Fruit fly (Drosophila melanogaster): ENCODE results near the gene CG46339.

Gene CG46339

dm6 chr3R:26953478-26953874 is 37.9 kb downstream of the CG46339 start (continued):
- no peak for TF ChIP-seq gt (GFP tag; IDR thresholded peaks at IDR 0.05)
- TF ChIP-seq crp (GFP tag; optimal IDR thresholded peaks at IDR 0.05): no peak
- no peak for TF ChIP-seq Hey (tag; optimal IDR thresholded peaks at IDR 0.05)
- TF ChIP-seq CG14710 (tag; optimal IDR thresholded peaks at IDR 0.05): no peak
- no peak for TF ChIP-seq sob (GFP tag; IDR thresholded peaks at IDR 0.05)
- TF ChIP-seq CG16815 (GFP tag; optimal IDR thresholded peaks at IDR 0.05): no peak
- TF ChIP-seq bsh (GFP tag; optimal IDR thresholded peaks at IDR 0.05): peak in 1 of 2 experiments; percentile 70
- TF ChIP-seq CG12769 (tag; optimal IDR thresholded peaks at IDR 0.05): peak; percentile 44
- TF ChIP-seq al (GFP tag; IDR thresholded peaks at IDR 0.05): no peak
- TF ChIP-seq ash1 (GFP tag; optimal IDR thresholded peaks at IDR 0.05): no peak
- TF ChIP-seq chif (GFP tag; optimal IDR thresholded peaks at IDR 0.05): peak in 1 of 2 experiments; percentile 48
- no peak for TF ChIP-seq wdn (GFP tag; IDR thresholded peaks at IDR 0.05)
- TF ChIP-seq CG14014 (GFP tag; IDR thresholded peaks at IDR 0.05): no peak
- TF ChIP-seq CG7271 (tag; optimal IDR thresholded peaks at IDR 0.05): no peak
- TF ChIP-seq GATAe (GFP tag; conservative IDR thresholded peaks at IDR 0.05): no peak
- peak; percentile 20 for TF ChIP-seq gro (GFP tag; optimal IDR thresholded peaks at IDR 0.05)
- TF ChIP-seq Trl (optimal IDR thresholded peaks at IDR 0.05): no peak
- TF ChIP-seq Trl (GFP tag; optimal IDR thresholded peaks at IDR 0.05): peak; percentile 35
- TF ChIP-seq CG34376 (GFP tag; optimal IDR thresholded peaks at IDR 0.05): no peak
- TF ChIP-seq CG18599 (GFP tag; optimal IDR thresholded peaks at IDR 0.05): no peak
- no peak for TF ChIP-seq jing (GFP tag; optimal IDR thresholded peaks at IDR 0.05)
- TF ChIP-seq psq (GFP tag; optimal IDR thresholded peaks at IDR 0.05): no peak
- TF ChIP-seq ssp (GFP tag; IDR thresholded peaks at IDR 0.05): no peak
- TF ChIP-seq CG2116 (GFP tag; optimal IDR thresholded peaks at IDR 0.05): no peak
- no peak for TF ChIP-seq Asciz (GFP tag; optimal IDR thresholded peaks at IDR 0.05)
- no peak for TF ChIP-seq nom (GFP tag; optimal IDR thresholded peaks at IDR 0.05)
- TF ChIP-seq Jarid2 (GFP tag; optimal IDR thresholded peaks at IDR 0.05): no peak
- TF ChIP-seq trh (GFP tag; optimal IDR thresholded peaks at IDR 0.05): no peak
- no peak for TF ChIP-seq CG10565 (GFP tag; optimal IDR thresholded peaks at IDR 0.05)
- TF ChIP-seq CG6683 (GFP tag; optimal IDR thresholded peaks at IDR 0.05): no peak
- peak; percentile 85 for TF ChIP-seq Med (GFP tag)
- TF ChIP-seq kni (GFP tag; optimal IDR thresholded peaks at IDR 0.05): no peak
- TF ChIP-seq CG8765 (GFP tag; IDR thresholded peaks at IDR 0.05): peak; percentile 15; the same call in 1 of the 2 replicates
- TF ChIP-seq Poxn (GFP tag; IDR thresholded peaks at IDR 0.05): no peak
- TF ChIP-seq CG3726 (GFP tag; IDR thresholded peaks at IDR 0.05): no peak
- TF ChIP-seq CG3838 (GFP tag; optimal IDR thresholded peaks at IDR 0.05): no peak
- TF ChIP-seq Rx (GFP tag; IDR thresholded peaks at IDR 0.05): 0 out of 2 replicates have a peak, but pooled peaks have one; percentile 8
- no peak for TF ChIP-seq CG8290 (GFP tag; optimal IDR thresholded peaks at IDR 0.05)
- peak in 1 of 2 experiments; percentile 13 for TF ChIP-seq CG8290 (tag; optimal IDR thresholded peaks at IDR 0.05)
- no peak for TF ChIP-seq Rfx (GFP tag; IDR thresholded peaks at IDR 0.05)
- no peak for TF ChIP-seq fru (optimal IDR thresholded peaks at IDR 0.05)
- no peak for TF ChIP-seq HLHmδ (GFP tag; optimal IDR thresholded peaks at IDR 0.05)
- TF ChIP-seq ac (GFP tag; optimal IDR thresholded peaks at IDR 0.05): no peak
- no peak for TF ChIP-seq CG6272 (GFP tag; IDR thresholded peaks at IDR 0.05)
- no peak for TF ChIP-seq E2f1 (GFP tag; IDR thresholded peaks at IDR 0.05)
- no peak for TF ChIP-seq chn (GFP tag; optimal IDR thresholded peaks at IDR 0.05)
- no peak for TF ChIP-seq CG8359 (GFP tag; optimal IDR thresholded peaks at IDR 0.05; ENCODE audit: borderline replicate concordance)
- TF ChIP-seq CG15073 (GFP tag; optimal IDR thresholded peaks at IDR 0.05): no peak
- TF ChIP-seq CG33557 (GFP tag; optimal IDR thresholded peaks at IDR 0.05): no peak
- peak; percentile 13 for TF ChIP-seq mam (GFP tag; optimal IDR thresholded peaks at IDR 0.05)
- TF ChIP-seq CG4424 (GFP tag; optimal IDR thresholded peaks at IDR 0.05): no peak
- TF ChIP-seq CG31441 (GFP tag; IDR thresholded peaks at IDR 0.05): no peak
- no peak for TF ChIP-seq bcd (GFP tag; optimal IDR thresholded peaks at IDR 0.05)
